Fruit fly (Drosophila melanogaster): Measurements from ENCODE around the gene Uch-L5.

DNA sequence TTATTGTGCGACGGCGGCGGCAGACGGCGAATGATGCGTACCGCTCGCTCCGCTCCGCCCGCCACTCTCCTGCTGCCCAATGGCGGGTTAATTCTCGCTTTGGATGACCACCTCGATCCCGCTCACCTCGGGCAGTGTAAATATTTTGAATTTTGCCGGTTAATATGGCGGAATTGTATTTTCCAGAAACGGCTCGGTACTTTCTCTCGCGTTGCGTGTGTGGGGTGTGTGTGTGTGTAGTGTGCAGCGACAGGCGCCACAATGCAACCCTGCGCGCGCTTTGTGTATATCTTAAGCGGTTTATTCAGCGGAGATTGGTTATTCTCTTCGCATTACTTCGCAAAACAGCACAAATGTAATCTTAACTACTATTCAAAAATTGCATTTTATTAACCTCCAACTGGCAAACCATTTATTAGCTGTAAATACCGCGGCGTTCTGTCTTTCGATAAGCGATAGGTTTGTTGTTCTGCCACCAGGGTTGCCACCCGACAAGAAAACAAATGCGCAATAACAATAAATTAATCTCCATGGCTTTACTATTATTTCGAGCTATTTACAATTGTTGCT lies 20.9 kb downstream of the Uch-L5 start, which contains the start of the genes phol and CG3552:
- TF ChIP-seq usp (GFP tag; optimal IDR thresholded peaks at IDR 0.05) = no peak
- no peak for TF ChIP-seq EcR (GFP tag; optimal IDR thresholded peaks at IDR 0.05)
